Worm (Caenorhabditis elegans): Measurements from ENCODE around the gene srt-73.

DNA sequence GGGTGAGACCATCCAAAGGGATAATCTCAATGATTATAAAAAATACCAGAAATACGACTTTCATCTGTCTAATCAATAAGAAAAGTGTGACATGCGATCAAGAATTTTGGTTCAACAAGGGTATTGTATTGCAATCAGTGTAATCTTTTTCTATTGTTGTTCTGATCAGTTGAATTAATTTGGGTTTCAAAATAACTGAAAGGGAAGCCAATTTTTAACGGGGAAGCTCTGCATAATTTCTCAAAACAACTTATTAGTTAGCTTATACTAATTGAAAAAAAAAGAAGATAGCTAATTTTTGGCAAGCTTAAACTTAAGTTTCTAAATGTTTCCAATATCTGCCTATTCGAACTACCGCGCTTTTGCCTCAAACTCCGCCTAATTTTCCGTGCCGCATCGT lies 48.1 kb downstream of the srt-73 start, which contains the start of gene C49H3.12:
- no peak for TF ChIP-seq ztf-23 (GFP tag; IDR thresholded peaks at IDR 0.05)
- no peak for TF ChIP-seq cog-1 (tag; optimal IDR thresholded peaks at IDR 0.05)
- TF ChIP-seq flt-1 (GFP tag; IDR thresholded peaks at IDR 0.05) = no peak
- TF ChIP-seq tab-1 (GFP tag; IDR thresholded peaks at IDR 0.05) = no peak

Data from whole organism, midembryonic.